Fruit fly (Drosophila melanogaster) whole organism, embryonic: ENCODE measurements around the gene thoc7.
A peak's percentile ranks its signal among the peaks of the same experiment; 100 is the strongest.

Experiments
- Atf3 ChIP-seq: fragments of 200-800 bp; sonication (Bioruptor generic); optimal IDR thresholded peaks from 3 replicates; lab custom pipeline; 2016; ENCODE audit warnings: missing biosample characterization, missing genetic modification characterization
- Bdp1 ChIP-seq: fragments of 200-800 bp; sonication (Bioruptor generic); optimal IDR thresholded peaks from 3 replicates; lab custom pipeline; 2016; ENCODE audit warnings: missing biosample characterization, missing genetic modification characterization
- CG11247 ChIP-seq: fragments of 200-800 bp; sonication (Bioruptor generic); IDR thresholded peaks from 2 replicates; pipeline ENCODE4 v1.3.6; 2022; ENCODE audit warnings: missing biosample characterization, missing genetic modification characterization
- CG11695 ChIP-seq: fragments of 200-800 bp; sonication (Bioruptor generic); IDR thresholded peaks from 3 replicates; pipeline ENCODE4 v1.3.6; 2022; ENCODE audit warnings: missing biosample characterization, missing genetic modification characterization
- CG1233 ChIP-seq: fragments of 200-800 bp; sonication (Bioruptor generic); optimal IDR thresholded peaks from 4 replicates; lab custom pipeline; 2018; ENCODE audit warnings: missing biosample characterization, mild to moderate bottlenecking, missing genetic modification characterization
- CG13775 ChIP-seq: fragments of 200-800 bp; sonication (Bioruptor generic); optimal IDR thresholded peaks from 3 replicates; lab custom pipeline; 2017; ENCODE audit warnings: missing biosample characterization, mild to moderate bottlenecking, missing genetic modification characterization
- CG16813 ChIP-seq: fragments of 200-800 bp; sonication (Bioruptor generic); IDR thresholded peaks from 3 replicates; pipeline ENCODE4 v1.3.6; 2022; ENCODE audit warnings: missing biosample characterization, missing genetic modification characterization; ENCODE audit not compliant: partially characterized antibody
- CG16863 ChIP-seq: fragments of 200-800 bp; sonication (Bioruptor generic); optimal IDR thresholded peaks from 3 replicates; lab custom pipeline; 2016; ENCODE audit warnings: missing biosample characterization, missing genetic modification characterization
- CG17186 ChIP-seq: fragments of 200-800 bp; sonication (Bioruptor generic); optimal IDR thresholded peaks from 3 replicates; lab custom pipeline; 2017; ENCODE audit warnings: missing biosample characterization, missing genetic modification reagents, missing genetic modification characterization
- CG17912 ChIP-seq: fragments of 200-800 bp; sonication (Bioruptor generic); optimal IDR thresholded peaks from 2 replicates; lab custom pipeline; 2018; ENCODE audit warnings: missing biosample characterization, mild to moderate bottlenecking, missing genetic modification characterization
- CG1792 ChIP-seq: fragments of 200-800 bp; sonication (Bioruptor generic); optimal IDR thresholded peaks from 2 replicates; lab custom pipeline; 2016; ENCODE audit warnings: missing biosample characterization, missing genetic modification characterization
- CG18764 ChIP-seq: fragments of 200-800 bp; sonication (Bioruptor generic); optimal IDR thresholded peaks from 3 replicates; lab custom pipeline; 2016; ENCODE audit warnings: missing biosample characterization, missing genetic modification characterization
- CG2199 ChIP-seq: fragments of 200-800 bp; sonication (Bioruptor generic); IDR thresholded peaks from 3 replicates; pipeline ENCODE4 v1.3.6; 2022; ENCODE audit warnings: missing biosample characterization, missing genetic modification characterization
- CG2202 ChIP-seq: fragments of 200-800 bp; sonication (Bioruptor generic); optimal IDR thresholded peaks from 2 replicates; lab custom pipeline; 2018; ENCODE audit warnings: missing biosample characterization, mild to moderate bottlenecking, missing genetic modification characterization
- CG4328 ChIP-seq: fragments of 200-800 bp; sonication (Bioruptor generic); optimal IDR thresholded peaks from 3 replicates; lab custom pipeline; 2017; ENCODE audit warnings: missing biosample characterization, missing genetic modification reagents, missing genetic modification characterization
- CG4617 ChIP-seq: fragments of 200-800 bp; sonication (Bioruptor generic); optimal IDR thresholded peaks from 3 replicates; lab custom pipeline; 2016; ENCODE audit warnings: missing biosample characterization, missing genetic modification characterization, borderline replicate concordance
- CG8924 ChIP-seq: fragments of 200-800 bp; optimal IDR thresholded peaks from 3 replicates; lab custom pipeline; 2019; ENCODE audit warnings: missing biosample characterization, mild to moderate bottlenecking, missing genetic modification characterization, moderate library complexity
- CG9437 ChIP-seq: fragments of 200-800 bp; sonication (Bioruptor generic); optimal IDR thresholded peaks from 2 replicates; lab custom pipeline; 2018; ENCODE audit warnings: missing biosample characterization, mild to moderate bottlenecking, missing genetic modification characterization
- CrebB ChIP-seq: fragments of 200-800 bp; sonication (Bioruptor generic); optimal IDR thresholded peaks from 3 replicates; lab custom pipeline; 2018; ENCODE audit warnings: missing biosample characterization, mild to moderate bottlenecking, missing genetic modification characterization
- Dad ChIP-seq: fragments of 200-800 bp; sonication (Bioruptor generic); optimal IDR thresholded peaks from 3 replicates; lab custom pipeline; 2016; ENCODE audit warnings: missing biosample characterization, missing genetic modification characterization
- Ets97D ChIP-seq: fragments of 200-800 bp; sonication (Bioruptor generic); optimal IDR thresholded peaks from 3 replicates; lab custom pipeline; 2016; ENCODE audit warnings: missing biosample characterization, missing genetic modification characterization
- HLH54F ChIP-seq: fragments of 200-800 bp; sonication (Bioruptor generic); optimal IDR thresholded peaks from 3 replicates; lab custom pipeline; 2016; ENCODE audit warnings: missing biosample characterization, missing genetic modification characterization
- Sry-δ ChIP-seq: fragments of 200-800 bp; sonication (Bioruptor generic); optimal IDR thresholded peaks from 2 replicates; lab custom pipeline; 2016; ENCODE audit warnings: missing biosample characterization, missing genetic modification characterization
- Trl ChIP-seq, 3 experiments: fragments of >200 bp in 2 of 3; fragments of 200-800 bp in 1 of 3; sonication (Bioruptor generic) in 1 of 3; optimal IDR thresholded peaks; 2 replicates in 1 of 3; 3 replicates in 2 of 3; lab custom pipeline; 2016 to 2017; ENCODE audit warnings: missing biosample characterization in 1 of 3, missing genetic modification characterization in 1 of 3
- amos ChIP-seq: fragments of 200-800 bp; sonication (Bioruptor generic); IDR thresholded peaks from 2 replicates; pipeline ENCODE4 v1.3.6; 2022; ENCODE audit warnings: missing biosample characterization, missing genetic modification characterization; ENCODE audit not compliant: partially characterized antibody
- chn ChIP-seq: fragments of 200-800 bp; sonication (Bioruptor generic); optimal IDR thresholded peaks from 2 replicates; lab custom pipeline; 2016; ENCODE audit warnings: missing biosample characterization, missing genetic modification characterization
- crp ChIP-seq, 2 experiments: fragments of 200-800 bp; sonication (Bioruptor generic); optimal IDR thresholded peaks; 2 replicates in 1 of 2; 3 replicates in 1 of 2; lab custom pipeline; 2017; ENCODE audit warnings: missing biosample characterization in 2 of 2, missing genetic modification characterization in 2 of 2, mild to moderate bottlenecking in 1 of 2, moderate library complexity in 1 of 2
- esg ChIP-seq: fragments of 200-800 bp; sonication (Bioruptor generic); conservative IDR thresholded peaks from 2 replicates; pipeline ENCODE4 v1.3.6; 2022; ENCODE audit warnings: missing biosample characterization, missing genetic modification characterization
- grau ChIP-seq: fragments of 200-800 bp; optimal IDR thresholded peaks from 3 replicates; lab custom pipeline; 2019; ENCODE audit warnings: missing biosample characterization, mild to moderate bottlenecking, missing genetic modification characterization, moderate library complexity
- insv ChIP-seq, 2 experiments: fragments of 200-800 bp; sonication (Bioruptor generic); optimal IDR thresholded peaks; 3 replicates each; lab custom pipeline; 2016 to 2018; ENCODE audit warnings: missing biosample characterization in 2 of 2, missing genetic modification characterization in 2 of 2
- lbe ChIP-seq: fragments of 200-800 bp; sonication (Bioruptor generic); optimal IDR thresholded peaks from 2 replicates; lab custom pipeline; 2016; ENCODE audit warnings: missing biosample characterization, mild to moderate bottlenecking, missing genetic modification characterization
- nerfin-1 ChIP-seq: fragments of 200-800 bp; sonication (Bioruptor generic); optimal IDR thresholded peaks from 3 replicates; lab custom pipeline; 2019; ENCODE audit warnings: missing biosample characterization, mild to moderate bottlenecking, missing genetic modification characterization, moderate library complexity
- pan ChIP-seq, 4 experiments: fragments of >200 bp in 3 of 4; fragments of 200-800 bp in 1 of 4; sonication (Bioruptor generic) in 1 of 4; optimal IDR thresholded peaks in 3 of 4; IDR thresholded peaks in 1 of 4; 2 replicates each; pipeline versions ENCODE4 v1.3.6 to Lab custom; 2017 to 2022; ENCODE audit warnings: missing biosample characterization in 2 of 4, missing genetic modification characterization in 2 of 4, mixed read lengths in 1 of 4
- pb ChIP-seq: fragments of 200-800 bp; sonication (Bioruptor generic); optimal IDR thresholded peaks from 3 replicates; lab custom pipeline; 2016; ENCODE audit warnings: missing biosample characterization, missing genetic modification characterization
- phol ChIP-seq: fragments of 200-800 bp; sonication (Bioruptor generic); optimal IDR thresholded peaks from 3 replicates; lab custom pipeline; 2018; ENCODE audit warnings: missing biosample characterization, mild to moderate bottlenecking, missing genetic modification characterization, moderate library complexity
- pzg ChIP-seq: fragments of 200-800 bp; sonication (Bioruptor generic); optimal IDR thresholded peaks from 3 replicates; lab custom pipeline; 2018; ENCODE audit warnings: missing biosample characterization, mild to moderate bottlenecking, missing genetic modification characterization, moderate library complexity
- ranshi ChIP-seq: fragments of 200-800 bp; sonication (Bioruptor generic); IDR thresholded peaks from 2 replicates; pipeline ENCODE4 v1.3.6; 2022; ENCODE audit warnings: missing biosample characterization, missing genetic modification characterization
- rib ChIP-seq: fragments of 200-800 bp; sonication (Bioruptor generic); IDR thresholded peaks from 2 replicates; pipeline ENCODE4 v1.3.6; 2022; ENCODE audit warnings: missing biosample characterization, missing genetic modification characterization
- sc ChIP-seq, 3 experiments: fragments of >200 bp in 2 of 3; fragments of 200-800 bp in 1 of 3; sonication (Bioruptor generic) in 1 of 3; optimal IDR thresholded peaks; 2 replicates in 2 of 3; 3 replicates in 1 of 3; lab custom pipeline; 2017; ENCODE audit warnings: mild to moderate bottlenecking in 1 of 3, missing biosample characterization in 1 of 3, missing genetic modification characterization in 1 of 3, missing genetic modification reagents in 1 of 3
- schlank ChIP-seq: fragments of 200-800 bp; sonication (Bioruptor generic); optimal IDR thresholded peaks from 2 replicates; lab custom pipeline; 2018; ENCODE audit warnings: missing biosample characterization, mild to moderate bottlenecking, missing genetic modification characterization
- tin ChIP-seq: fragments of 200-800 bp; sonication (Bioruptor generic); optimal IDR thresholded peaks from 3 replicates; lab custom pipeline; 2016; ENCODE audit warnings: missing biosample characterization, missing genetic modification characterization
- tll ChIP-seq, 2 experiments: fragments of 200-800 bp in 1 of 2; fragments of >200 bp in 1 of 2; sonication (Bioruptor generic) in 1 of 2; optimal IDR thresholded peaks; 2 replicates each; lab custom pipeline; 2017 to 2019; ENCODE audit warnings: missing biosample characterization in 2 of 2, missing genetic modification characterization in 2 of 2, mild to moderate bottlenecking in 1 of 2, moderate library complexity in 1 of 2
- tna ChIP-seq: fragments of 200-800 bp; sonication (Bioruptor generic); IDR thresholded peaks from 2 replicates; pipeline ENCODE4 v1.3.6; 2022; ENCODE audit warnings: missing biosample characterization, missing genetic modification characterization; ENCODE audit not compliant: partially characterized antibody
- trem ChIP-seq: fragments of 200-800 bp; optimal IDR thresholded peaks from 3 replicates; lab custom pipeline; 2019; ENCODE audit warnings: missing biosample characterization, mild to moderate bottlenecking, missing genetic modification characterization, moderate library complexity
- twi ChIP-seq: fragments of 200-800 bp; optimal IDR thresholded peaks from 2 replicates; lab custom pipeline; 2019; ENCODE audit warnings: missing biosample characterization, mild to moderate bottlenecking, missing genetic modification characterization, moderate library complexity
- tx ChIP-seq: fragments of 200-800 bp; sonication (Bioruptor generic); optimal IDR thresholded peaks from 2 replicates; lab custom pipeline; 2016; ENCODE audit warnings: missing biosample characterization, missing genetic modification characterization
- zfh1 ChIP-seq: fragments of 200-800 bp; sonication (Bioruptor generic); IDR thresholded peaks from 3 replicates; pipeline ENCODE4 v1.3.6; 2022; ENCODE audit warnings: missing biosample characterization, missing genetic modification characterization

Gene thoc7

DNA sequence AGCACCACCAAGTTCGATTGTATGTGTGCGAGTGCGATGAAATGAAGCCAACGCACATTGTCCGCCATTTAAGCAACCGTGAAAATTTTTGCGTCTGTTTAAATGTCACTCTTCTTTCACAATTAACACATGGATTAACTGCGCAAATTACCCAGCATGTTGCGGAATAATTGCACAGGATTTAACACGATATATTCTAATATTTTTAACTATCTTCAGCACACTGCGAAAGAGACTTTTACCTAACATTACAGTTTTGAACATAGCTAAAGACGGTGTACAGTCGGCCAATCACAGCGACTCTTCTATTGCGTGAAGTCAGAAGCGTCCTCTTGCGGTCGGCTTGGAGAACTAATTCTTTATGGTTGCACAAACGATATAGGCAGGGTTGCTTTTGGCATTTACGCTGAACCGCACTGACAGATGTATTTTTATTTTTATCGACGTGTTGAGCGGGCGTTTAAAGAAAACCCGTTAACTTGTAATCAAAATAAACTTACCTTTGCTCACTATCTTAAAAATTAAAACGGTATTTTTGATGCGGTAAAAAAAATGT, 34.2 kb upstream of the thoc7 start (continued):
- TF ChIP-seq CG2199 (GFP tag; lab: Robert Waterston, UW) (0 out of 3 replicates have a peak, but pooled peaks have one; percentile 50), trem (tag; lab: Kevin White, UChicago) (peak; percentile 83), pzg (peak; percentile 92), CG9437 (GFP tag; lab: Kevin White, UChicago) (peak; percentile 58), tx (GFP tag; lab: Kevin White, UChicago) (no peak), esg (no peak), phol (tag; lab: Kevin White, UChicago) (peak; percentile 86), twi (tag; lab: Kevin White, UChicago) (peak; percentile 44), pan (optimal IDR thresholded peaks at IDR 0.05; lab: Kevin White, UChicago) (no peak), pan (GFP tag; optimal IDR thresholded peaks at IDR 0.05 in 1 of 2, IDR thresholded peaks at IDR 0.05 in 1 of 2) (peak in 1 of 2 experiments; percentile 28), tll (GFP tag; optimal IDR thresholded peaks at IDR 0.05; lab: Kevin White, UChicago) (no peak), HLH54F (GFP tag; lab: Kevin White, UChicago) (peak; percentile 36), pb (GFP tag; lab: Kevin White, UChicago) (peak; percentile 36), tna (GFP tag; lab: Robert Waterston, UW) (peak; percentile 71), CG1792 (GFP tag; lab: Kevin White, UChicago) (peak; percentile 45), lbe (GFP tag; lab: Kevin White, UChicago) (peak; percentile 38), CG18764 (peak; percentile 47), nerfin-1 (tag; lab: Kevin White, UChicago) (peak; percentile 15), zfh1 (GFP tag; lab: Robert Waterston, UW) (peak; percentile 66; the same call in 2 of the 3 replicates), rib (GFP tag; lab: Robert Waterston, UW) (peak; percentile 52; the same call in 1 of the 2 replicates), schlank (no peak), Dad (GFP tag; lab: Kevin White, UChicago) (peak; percentile 66), CG2202 (tag; lab: Kevin White, UChicago) (no peak), sc (optimal IDR thresholded peaks at IDR 0.05; lab: Kevin White, UChicago) (no peak), sc (GFP tag; optimal IDR thresholded peaks at IDR 0.05; lab: Kevin White, UChicago) (peak; percentile 25), grau (tag; lab: Kevin White, UChicago) (no peak), crp (GFP tag; optimal IDR thresholded peaks at IDR 0.05; lab: Kevin White, UChicago) (peak in 1 of 2 experiments; percentile 42), CG17186 (GFP tag; lab: Kevin White, UChicago) (peak; percentile 67), CrebB (no peak), CG4617 (GFP tag; lab: Kevin White, UChicago) (peak; percentile 94), Ets97D (GFP tag; lab: Kevin White, UChicago) (peak; percentile 97), Bdp1 (GFP tag; lab: Kevin White, UChicago) (peak; percentile 51), amos (GFP tag; lab: Robert Waterston, UW) (peak; percentile 66; the same call in 1 of the 2 replicates), Sry-δ (GFP tag; lab: Kevin White, UChicago) (peak; percentile 77), CG4328 (GFP tag; lab: Kevin White, UChicago) (no peak), Trl (optimal IDR thresholded peaks at IDR 0.05; lab: Kevin White, UChicago) (no peak), Trl (GFP tag; optimal IDR thresholded peaks at IDR 0.05; lab: Kevin White, UChicago) (peak; percentile 50), insv (GFP tag; optimal IDR thresholded peaks at IDR 0.05; lab: Kevin White, UChicago) (peak in 1 of 2 experiments; percentile 30), ranshi (no peak), tin (GFP tag; lab: Kevin White, UChicago) (peak; percentile 50), Atf3 (GFP tag; lab: Kevin White, UChicago) (peak; percentile 53), CG1233 (GFP tag; lab: Kevin White, UChicago) (no peak), CG11247 (GFP tag; lab: Robert Waterston, UW) (no peak; the same call in none of the 2 replicates), CG11695 (GFP tag; lab: Robert Waterston, UW) (peak; percentile 6; the same call in 1 of the 3 replicates), CG16813 (GFP tag; lab: Robert Waterston, UW) (peak; percentile 73), CG8924 (no peak), CG17912 (GFP tag; lab: Kevin White, UChicago) (peak; percentile 67), CG16863 (peak; percentile 26), chn (peak; percentile 18), CG13775 (GFP tag; lab: Kevin White, UChicago) (peak; percentile 54)
